Worm (Caenorhabditis elegans) whole organism, L2 larva: ENCODE data around the gene srh-183.

Source experiments
- ceh-82 ChIP-seq: fragments of 150-350 bp; optimal IDR thresholded peaks from 2 replicates; lab custom pipeline; 2014; ENCODE audit warnings: missing biosample characterization, missing genetic modification characterization
- elt-3 ChIP-seq: sonication (generic microtip); optimal IDR thresholded peaks from 2 replicates; lab custom pipeline; 2017; ENCODE audit warnings: missing biosample characterization, missing genetic modification characterization
- snpc-4 ChIP-seq: fragments of 150-350 bp; optimal IDR thresholded peaks from 2 replicates; lab custom pipeline; 2014; ENCODE audit warnings: missing biosample characterization, missing genetic modification characterization
- ztf-11 ChIP-seq: sonication (generic microtip); optimal IDR thresholded peaks from 2 replicates; lab custom pipeline; 2017; ENCODE audit warnings: missing biosample characterization, missing genetic modification characterization

- TF ChIP-seq elt-3 (no peak), snpc-4 (no peak), ceh-82 (tag; lab: Kevin White, UChicago) (no peak), ztf-11 (no peak)
Measured at ce11 chrV:19997481-19997880, 19.4 kb upstream of the srh-183 start.
